Fruit fly (Drosophila melanogaster): ENCODE data around the gene CG5515.

CG5515 gene

dm6 chr3R:24148838-24149237 lies 39.9 kb downstream of the CG5515 start, which contains the start of gene Slimp (continued):
- TF ChIP-seq Eip78C (GFP tag): peak; percentile 83
- TF ChIP-seq Gug (GFP tag; IDR thresholded peaks at IDR 0.05): no peak
- peak; percentile 14 for TF ChIP-seq CG3032 (tag; optimal IDR thresholded peaks at IDR 0.05)
- TF ChIP-seq CG6163 (GFP tag; IDR thresholded peaks at IDR 0.05): peak; percentile 53; the same call in 1 of the 3 replicates
- TF ChIP-seq Sox15 (GFP tag; optimal IDR thresholded peaks at IDR 0.05): no peak
- peak; percentile 76 for TF ChIP-seq svp (GFP tag)
- TF ChIP-seq CG6276 (GFP tag; optimal IDR thresholded peaks at IDR 0.05): no peak
- no peak for TF ChIP-seq eg (GFP tag; IDR thresholded peaks at IDR 0.05)
- TF ChIP-seq CG15336 (GFP tag; IDR thresholded peaks at IDR 0.05): no peak
- no peak for TF ChIP-seq CG4318 (GFP tag; optimal IDR thresholded peaks at IDR 0.05)
- peak; percentile 55 for TF ChIP-seq esn (GFP tag; optimal IDR thresholded peaks at IDR 0.05)
- peak; percentile 40 for TF ChIP-seq lz (GFP tag; optimal IDR thresholded peaks at IDR 0.05)
- TF ChIP-seq acj6 (GFP tag; optimal IDR thresholded peaks at IDR 0.05): peak; percentile 42
- no peak for TF ChIP-seq CG3919 (GFP tag; optimal IDR thresholded peaks at IDR 0.05)
- peak; percentile 29 for TF ChIP-seq topi (GFP tag; optimal IDR thresholded peaks at IDR 0.05)
- TF ChIP-seq CG16779 (tag; optimal IDR thresholded peaks at IDR 0.05): no peak
- no peak for TF ChIP-seq CG7368 (GFP tag; optimal IDR thresholded peaks at IDR 0.05)
- TF ChIP-seq fkh (GFP tag; optimal IDR thresholded peaks at IDR 0.05): no peak
- peak; percentile 15 for TF ChIP-seq CG10631 (GFP tag; optimal IDR thresholded peaks at IDR 0.05)
- TF ChIP-seq Eip75B (GFP tag; optimal IDR thresholded peaks at IDR 0.05): peak; percentile 18
- TF ChIP-seq CG8119 (GFP tag; IDR thresholded peaks at IDR 0.05): 0 out of 3 replicates have a peak, but pooled peaks have one; percentile 15
- no peak for TF ChIP-seq CG8319 (GFP tag; optimal IDR thresholded peaks at IDR 0.05)
- TF ChIP-seq CG11294 (GFP tag; IDR thresholded peaks at IDR 0.05): no peak
- no peak for TF ChIP-seq CG6808 (GFP tag; optimal IDR thresholded peaks at IDR 0.05)
- no peak for TF ChIP-seq CG11902 (GFP tag; optimal IDR thresholded peaks at IDR 0.05)
- TF ChIP-seq vri (GFP tag; optimal IDR thresholded peaks at IDR 0.05): peak; percentile 46
- TF ChIP-seq Met (GFP tag; optimal IDR thresholded peaks at IDR 0.05): peak; percentile 43
- peak; percentile 10 for TF ChIP-seq CG34406 (GFP tag; optimal IDR thresholded peaks at IDR 0.05)
- no peak for TF ChIP-seq cyc (GFP tag; optimal IDR thresholded peaks at IDR 0.05)
- no peak for TF ChIP-seq dac (GFP tag; optimal IDR thresholded peaks at IDR 0.05)
- peak; percentile 26 for TF ChIP-seq achi (GFP tag; optimal IDR thresholded peaks at IDR 0.05)
- TF ChIP-seq ss (GFP tag; optimal IDR thresholded peaks at IDR 0.05): no peak
- TF ChIP-seq Hr4 (GFP tag; optimal IDR thresholded peaks at IDR 0.05): peak; percentile 46
- peak; percentile 33 for TF ChIP-seq OdsH (GFP tag; optimal IDR thresholded peaks at IDR 0.05)
- TF ChIP-seq Lpt (GFP tag; optimal IDR thresholded peaks at IDR 0.05): no peak
- TF ChIP-seq CG9139 (GFP tag; optimal IDR thresholded peaks at IDR 0.05): no peak
- no peak for TF ChIP-seq fd85E (GFP tag; optimal IDR thresholded peaks at IDR 0.05)

dm6 chr3R:24144542-24144941 lies 44.2 kb downstream of the CG5515 start:
- peak; percentile 34 for TF ChIP-seq Lpt (GFP tag; optimal IDR thresholded peaks at IDR 0.05)
- peak; percentile 42 for TF ChIP-seq CG16779 (tag; optimal IDR thresholded peaks at IDR 0.05)
- peak; percentile 36 to 79 for TF ChIP-seq salr (GFP tag; optimal IDR thresholded peaks at IDR 0.05)
- peak; percentile 66 for TF ChIP-seq dac (GFP tag; optimal IDR thresholded peaks at IDR 0.05)
- TF ChIP-seq fd59A (GFP tag; optimal IDR thresholded peaks at IDR 0.05): peak; percentile 80
- peak; percentile 50 for TF ChIP-seq CG1621 (tag; optimal IDR thresholded peaks at IDR 0.05)
- peak; percentile 58 for TF ChIP-seq CG11762 (GFP tag; optimal IDR thresholded peaks at IDR 0.05; ENCODE audit: insufficient read depth)
- TF ChIP-seq Blimp-1 (GFP tag; optimal IDR thresholded peaks at IDR 0.05): no peak
- peak; percentile 68 for TF ChIP-seq esn (GFP tag; optimal IDR thresholded peaks at IDR 0.05)
- peak; percentile 0 for TF ChIP-seq Smox (GFP tag; optimal IDR thresholded peaks at IDR 0.05)
- peak; percentile 76 for TF ChIP-seq Sox14 (GFP tag; optimal IDR thresholded peaks at IDR 0.05)
- TF ChIP-seq CG6276 (GFP tag; optimal IDR thresholded peaks at IDR 0.05): peak; percentile 78
- peak; percentile 42 for TF ChIP-seq CG8632 (GFP tag; optimal IDR thresholded peaks at IDR 0.05)
- peak; percentile 55 for TF ChIP-seq topi (GFP tag; optimal IDR thresholded peaks at IDR 0.05)
- TF ChIP-seq Eip78C (GFP tag): peak; percentile 93
- TF ChIP-seq CG10631 (GFP tag; optimal IDR thresholded peaks at IDR 0.05): peak; percentile 79
- TF ChIP-seq eg (GFP tag; IDR thresholded peaks at IDR 0.05): peak; percentile 69
- TF ChIP-seq acj6 (GFP tag; optimal IDR thresholded peaks at IDR 0.05): peak; percentile 67
- peak; percentile 58 for TF ChIP-seq Hr39 (GFP tag; optimal IDR thresholded peaks at IDR 0.05)
- TF ChIP-seq ss (GFP tag; optimal IDR thresholded peaks at IDR 0.05): peak; percentile 72 to 95
- TF ChIP-seq net (GFP tag; optimal IDR thresholded peaks at IDR 0.05): peak; percentile 60
- peak; percentile 31 for TF ChIP-seq CG7368 (GFP tag; optimal IDR thresholded peaks at IDR 0.05)
- peak; percentile 75 for TF ChIP-seq Ets96B (tag; optimal IDR thresholded peaks at IDR 0.05)
- peak; percentile 60 for TF ChIP-seq dsx (GFP tag; optimal IDR thresholded peaks at IDR 0.05; ENCODE audit: poor library complexity, severe bottlenecking)
- TF ChIP-seq cyc (GFP tag; optimal IDR thresholded peaks at IDR 0.05): peak; percentile 48
- TF ChIP-seq Sox15 (GFP tag; optimal IDR thresholded peaks at IDR 0.05): no peak
- TF ChIP-seq Eip93F (GFP tag; optimal IDR thresholded peaks at IDR 0.05): no peak
- peak; percentile 57 for TF ChIP-seq Met (GFP tag; optimal IDR thresholded peaks at IDR 0.05)
- peak; percentile 81 for TF ChIP-seq CG8119 (GFP tag; IDR thresholded peaks at IDR 0.05)
